Worm (Caenorhabditis elegans) whole organism, L3 larva: ENCODE measurements around the gene Y39A1A.31.

Source experiments
- R02D3.7 ChIP-seq: fragments of 150-350 bp; optimal IDR thresholded peaks from 2 replicates; lab custom pipeline; 2014; ENCODE audit warnings: missing biosample characterization, missing genetic modification characterization
- ZK546.5 ChIP-seq: sonication (generic microtip); optimal IDR thresholded peaks from 2 replicates; lab custom pipeline; 2017; ENCODE audit warnings: missing biosample characterization, missing genetic modification characterization
- aly-2 ChIP-seq: fragments of 150-350 bp; optimal IDR thresholded peaks from 2 replicates; lab custom pipeline; 2014; ENCODE audit warnings: missing biosample characterization, missing genetic modification characterization
- ama-1 ChIP-seq: fragments of 150-350 bp; optimal IDR thresholded peaks from 2 replicates; lab custom pipeline; 2018
- ceh-16 ChIP-seq: sonication (generic microtip); optimal IDR thresholded peaks from 2 replicates; lab custom pipeline; 2017; ENCODE audit warnings: missing biosample characterization, missing genetic modification characterization
- ceh-28 ChIP-seq: fragments of 150-350 bp; optimal IDR thresholded peaks from 2 replicates; lab custom pipeline; 2014; ENCODE audit warnings: missing biosample characterization, missing genetic modification reagents, missing genetic modification characterization
- ceh-82 ChIP-seq: fragments of 150-350 bp; optimal IDR thresholded peaks from 2 replicates; lab custom pipeline; 2014; ENCODE audit warnings: missing biosample characterization, missing genetic modification characterization
- ceh-9 ChIP-seq: sonication (generic microtip); optimal IDR thresholded peaks from 2 replicates; lab custom pipeline; 2018; ENCODE audit warnings: missing biosample characterization, missing genetic modification characterization
- egl-27 ChIP-seq: sonication (generic microtip); optimal IDR thresholded peaks from 4 replicates; lab custom pipeline; 2017; ENCODE audit warnings: missing biosample characterization, missing genetic modification reagents, missing genetic modification characterization
- egl-5 ChIP-seq: fragments of 150-350 bp; optimal IDR thresholded peaks from 2 replicates; lab custom pipeline; 2017; ENCODE audit warnings: missing biosample characterization, missing genetic modification reagents, missing genetic modification characterization, inconsistent platforms
- elt-1 ChIP-seq: fragments of 150-350 bp; optimal IDR thresholded peaks from 2 replicates; lab custom pipeline; 2014; ENCODE audit warnings: missing biosample characterization, missing genetic modification characterization
- elt-2 ChIP-seq: sonication (generic microtip); optimal IDR thresholded peaks from 2 replicates; lab custom pipeline; 2016; ENCODE audit warnings: missing genetic modification reagents, mild to moderate bottlenecking, missing genetic modification characterization, missing compliant biosample characterization
- elt-3 ChIP-seq, 3 experiments: fragments of 150-350 bp in 1 of 3; sonication (generic microtip) in 2 of 3; optimal IDR thresholded peaks; 2 replicates in 2 of 3; 4 replicates in 1 of 3; lab custom pipeline; 2014 to 2017; ENCODE audit warnings: missing biosample characterization in 3 of 3, missing genetic modification characterization in 3 of 3
- eor-1 ChIP-seq, 2 experiments: fragments of 150-350 bp; optimal IDR thresholded peaks; 2 replicates each; lab custom pipeline; 2014 to 2018; ENCODE audit warnings: missing biosample characterization in 2 of 2, missing genetic modification characterization in 2 of 2
- fkh-10 ChIP-seq: sonication (generic microtip); optimal IDR thresholded peaks from 2 replicates; lab custom pipeline; 2017; ENCODE audit warnings: missing biosample characterization, missing genetic modification reagents, missing genetic modification characterization
- fkh-2 ChIP-seq: fragments of 150-350 bp; optimal IDR thresholded peaks from 2 replicates; lab custom pipeline; 2014; ENCODE audit warnings: missing biosample characterization, missing genetic modification reagents, missing genetic modification characterization
- fos-1 ChIP-seq: fragments of 150-350 bp; optimal IDR thresholded peaks from 2 replicates; lab custom pipeline; 2014; ENCODE audit warnings: missing biosample characterization, missing genetic modification characterization
- hmg-11 ChIP-seq: sonication (generic microtip); optimal IDR thresholded peaks from 2 replicates; lab custom pipeline; 2016; ENCODE audit warnings: missing genetic modification characterization, missing compliant biosample characterization
- jun-1 ChIP-seq: fragments of 150-350 bp; optimal IDR thresholded peaks from 2 replicates; lab custom pipeline; 2014; ENCODE audit warnings: missing biosample characterization, missing genetic modification reagents, missing genetic modification characterization
- lin-15B ChIP-seq: fragments of 150-350 bp; optimal IDR thresholded peaks from 2 replicates; lab custom pipeline; 2014; ENCODE audit warnings: missing biosample characterization, missing genetic modification characterization
- lin-39 ChIP-seq: fragments of 150-350 bp; optimal IDR thresholded peaks from 2 replicates; lab custom pipeline; 2018; ENCODE audit warnings: missing biosample characterization, missing genetic modification reagents, missing genetic modification characterization
- lsy-12 ChIP-seq: sonication (generic microtip); optimal IDR thresholded peaks from 2 replicates; lab custom pipeline; 2016; ENCODE audit warnings: mild to moderate bottlenecking, missing genetic modification characterization, missing compliant biosample characterization
- mdl-1 ChIP-seq: fragments of 150-350 bp; optimal IDR thresholded peaks from 2 replicates; lab custom pipeline; 2014; ENCODE audit warnings: missing biosample characterization, missing genetic modification characterization
- mml-1 ChIP-seq: fragments of 150-350 bp; sonication (generic microtip); optimal IDR thresholded peaks from 3 replicates; lab custom pipeline; 2014; ENCODE audit warnings: missing biosample characterization, missing genetic modification characterization
- nfya-1 ChIP-seq: sonication (generic microtip); optimal IDR thresholded peaks from 2 replicates; lab custom pipeline; 2017; ENCODE audit warnings: missing genetic modification characterization, mild to moderate bottlenecking, missing compliant biosample characterization, antibody characterized with exemption, moderate library complexity; ENCODE audit not compliant: insufficient read depth
- nhr-11 ChIP-seq: fragments of 150-350 bp; optimal IDR thresholded peaks from 2 replicates; lab custom pipeline; 2014; ENCODE audit warnings: missing biosample characterization, missing genetic modification characterization
- nhr-12 ChIP-seq: fragments of 150-350 bp; optimal IDR thresholded peaks from 2 replicates; lab custom pipeline; 2014; ENCODE audit warnings: missing biosample characterization, missing genetic modification characterization
- nhr-23 ChIP-seq: fragments of 150-350 bp; optimal IDR thresholded peaks from 2 replicates; lab custom pipeline; 2014; ENCODE audit warnings: missing biosample characterization, missing genetic modification reagents, missing genetic modification characterization
- nhr-237 ChIP-seq: fragments of 150-350 bp; optimal IDR thresholded peaks from 2 replicates; lab custom pipeline; 2014; ENCODE audit warnings: missing biosample characterization, missing genetic modification characterization
- nhr-25 ChIP-seq: sonication (generic microtip); optimal IDR thresholded peaks from 2 replicates; lab custom pipeline; 2017; ENCODE audit warnings: missing biosample characterization, missing genetic modification characterization
- nhr-28 ChIP-seq: fragments of 150-350 bp; optimal IDR thresholded peaks from 2 replicates; lab custom pipeline; 2014; ENCODE audit warnings: missing biosample characterization, missing genetic modification characterization
- nhr-43 ChIP-seq: sonication (generic microtip); optimal IDR thresholded peaks from 2 replicates; lab custom pipeline; 2016; ENCODE audit warnings: mild to moderate bottlenecking, missing genetic modification characterization, missing compliant biosample characterization; ENCODE audit not compliant: poor library complexity, severe bottlenecking
- nhr-67 ChIP-seq: fragments of 150-350 bp; optimal IDR thresholded peaks from 2 replicates; lab custom pipeline; 2014; ENCODE audit warnings: missing biosample characterization, missing genetic modification characterization
- nhr-76 ChIP-seq: fragments of 150-350 bp; sonication (generic microtip); optimal IDR thresholded peaks from 5 replicates; lab custom pipeline; 2014; ENCODE audit warnings: missing biosample characterization, missing genetic modification characterization
- nhr-77 ChIP-seq: fragments of 150-350 bp; optimal IDR thresholded peaks from 2 replicates; lab custom pipeline; 2014; ENCODE audit warnings: missing biosample characterization, missing genetic modification characterization
- pha-4 ChIP-seq: fragments of 150-350 bp; optimal IDR thresholded peaks from 2 replicates; lab custom pipeline; 2014; ENCODE audit warnings: missing biosample characterization, missing genetic modification reagents, missing genetic modification characterization
- pqm-1 ChIP-seq: fragments of 150-350 bp; optimal IDR thresholded peaks from 2 replicates; lab custom pipeline; 2017; ENCODE audit warnings: missing biosample characterization, missing genetic modification characterization, inconsistent platforms
- sea-2 ChIP-seq: fragments of 150-350 bp; sonication (generic microtip); optimal IDR thresholded peaks from 4 replicates; lab custom pipeline; 2014; ENCODE audit warnings: missing biosample characterization, missing genetic modification reagents, missing genetic modification characterization
- skn-1 ChIP-seq: fragments of 150-350 bp; optimal IDR thresholded peaks from 2 replicates; lab custom pipeline; 2014; ENCODE audit warnings: missing biosample characterization, missing genetic modification characterization
- snpc-4 ChIP-seq: fragments of 150-350 bp; optimal IDR thresholded peaks from 2 replicates; lab custom pipeline; 2014; ENCODE audit warnings: missing biosample characterization, missing genetic modification characterization
- tbx-2 ChIP-seq: sonication (generic microtip); optimal IDR thresholded peaks from 2 replicates; lab custom pipeline; 2016; ENCODE audit warnings: mild to moderate bottlenecking, missing genetic modification characterization, missing compliant biosample characterization
- unc-39 ChIP-seq: sonication (generic microtip); optimal IDR thresholded peaks from 4 replicates; lab custom pipeline; 2017; ENCODE audit warnings: missing biosample characterization, missing genetic modification characterization
- unc-62 ChIP-seq: fragments of 150-350 bp; sonication (generic microtip); optimal IDR thresholded peaks from 4 replicates; lab custom pipeline; 2014; ENCODE audit warnings: missing biosample characterization, missing genetic modification reagents, missing genetic modification characterization
- zag-1 ChIP-seq: fragments of 150-350 bp; optimal IDR thresholded peaks from 2 replicates; lab custom pipeline; 2014; ENCODE audit warnings: missing biosample characterization, missing genetic modification characterization
- ztf-11 ChIP-seq: fragments of 150-350 bp; optimal IDR thresholded peaks from 2 replicates; lab custom pipeline; 2014; ENCODE audit warnings: missing biosample characterization, missing genetic modification characterization
- ztf-4 ChIP-seq: fragments of 150-350 bp; optimal IDR thresholded peaks from 2 replicates; lab custom pipeline; 2014; ENCODE audit warnings: missing biosample characterization, missing genetic modification characterization

Y39A1A.31 gene

ce11 chrIII:10719057-10719456 is 30.1 kb upstream of the Y39A1A.31 start:
- TF ChIP-seq mdl-1 (tag; lab: Kevin White, UChicago): peak; percentile 22
- peak; percentile 43 for TF ChIP-seq jun-1 (tag; lab: Kevin White, UChicago)
- peak; percentile 3 for TF ChIP-seq ceh-28 (tag; lab: Kevin White, UChicago)
- no peak for TF ChIP-seq ceh-82
- TF ChIP-seq ama-1 (lab: Kevin White, UChicago): peak; percentile 9
- TF ChIP-seq nhr-25 (tag; lab: Kevin White, UChicago): peak; percentile 2
- TF ChIP-seq nhr-76: no peak
- peak; percentile 61 for TF ChIP-seq pha-4 (tag; lab: Kevin White, UChicago)
- TF ChIP-seq unc-39 (tag; lab: Kevin White, UChicago): no peak
- peak; percentile 93 for TF ChIP-seq pqm-1 (tag; lab: Kevin White, UChicago)
- no peak for TF ChIP-seq elt-3 (tag; optimal IDR thresholded peaks at IDR 0.05; lab: Kevin White, UChicago)
- no peak for TF ChIP-seq fos-1 (tag; lab: Kevin White, UChicago)
- peak; percentile 81 for TF ChIP-seq elt-2

ce11 chrIII:10718078-10718477 is 29.1 kb upstream of the Y39A1A.31 start:
- TF ChIP-seq skn-1: no peak
- no peak for TF ChIP-seq nhr-11
- no peak for TF ChIP-seq egl-27
- TF ChIP-seq ceh-28 (tag; lab: Kevin White, UChicago): no peak
- no peak for TF ChIP-seq ztf-4 (tag; lab: Kevin White, UChicago)
- no peak for TF ChIP-seq nhr-237 (tag; lab: Kevin White, UChicago)
- TF ChIP-seq lin-15B (tag; lab: Kevin White, UChicago): no peak
- TF ChIP-seq elt-2: no peak
- TF ChIP-seq fkh-10 (GFP tag; lab: Kevin White, UChicago): no peak
- TF ChIP-seq snpc-4 (tag; lab: Kevin White, UChicago): no peak
- no peak for TF ChIP-seq ceh-16 (tag; lab: Kevin White, UChicago)
- TF ChIP-seq nhr-25 (tag; lab: Kevin White, UChicago): no peak
- TF ChIP-seq ama-1 (lab: Kevin White, UChicago): peak; percentile 62
- TF ChIP-seq ztf-11 (tag; lab: Kevin White, UChicago): no peak
- no peak for TF ChIP-seq ZK546.5 (tag; lab: Kevin White, UChicago)
- TF ChIP-seq unc-62: no peak
- no peak for TF ChIP-seq elt-3 (tag; optimal IDR thresholded peaks at IDR 0.05; lab: Kevin White, UChicago)
- TF ChIP-seq nhr-28 (tag; lab: Kevin White, UChicago): no peak
- TF ChIP-seq egl-5 (tag; lab: Kevin White, UChicago): no peak
- no peak for TF ChIP-seq ceh-9 (tag; lab: Kevin White, UChicago)
- peak; percentile 12 for TF ChIP-seq nhr-23 (tag; lab: Kevin White, UChicago)
- TF ChIP-seq zag-1 (tag; lab: Kevin White, UChicago): no peak
- no peak for TF ChIP-seq eor-1 (tag; optimal IDR thresholded peaks at IDR 0.05; lab: Kevin White, UChicago)
- no peak for TF ChIP-seq lin-39 (tag; lab: Kevin White, UChicago)
- TF ChIP-seq R02D3.7: no peak
- peak; percentile 5 for TF ChIP-seq lsy-12 (tag; lab: Kevin White, UChicago)
- no peak for TF ChIP-seq nfya-1 (tag; lab: Kevin White, UChicago)
- TF ChIP-seq mml-1 (tag; lab: Kevin White, UChicago): no peak
- no peak for TF ChIP-seq elt-1 (tag; lab: Kevin White, UChicago)
- TF ChIP-seq unc-39 (tag; lab: Kevin White, UChicago): no peak
- TF ChIP-seq ceh-82: no peak
- TF ChIP-seq nhr-67 (tag; lab: Kevin White, UChicago): no peak
- TF ChIP-seq pqm-1 (tag; lab: Kevin White, UChicago): peak; percentile 38
- TF ChIP-seq nhr-77: no peak
- TF ChIP-seq nhr-12 (tag; lab: Kevin White, UChicago): no peak
- TF ChIP-seq pha-4 (tag; lab: Kevin White, UChicago): no peak
- peak; percentile 16 for TF ChIP-seq nhr-43 (tag; lab: Kevin White, UChicago)
- no peak for TF ChIP-seq hmg-11 (tag; lab: Kevin White, UChicago)
- TF ChIP-seq jun-1 (tag; lab: Kevin White, UChicago): no peak
- TF ChIP-seq sea-2 (GFP tag; lab: Kevin White, UChicago): no peak
- no peak for TF ChIP-seq aly-2 (tag; lab: Kevin White, UChicago)
- no peak for TF ChIP-seq tbx-2 (tag; lab: Kevin White, UChicago)
- no peak for TF ChIP-seq fkh-2 (tag; lab: Kevin White, UChicago)
- TF ChIP-seq nhr-76: no peak
